Worm (Caenorhabditis elegans) whole organism, L1 larva: ENCODE measurements around the gene glb-29.

Experiments used
- aly-2 ChIP-seq: fragments of 150-350 bp; optimal IDR thresholded peaks from 2 replicates; lab custom pipeline; 2014; ENCODE audit warnings: missing biosample characterization, missing genetic modification characterization
- dpl-1 ChIP-seq, 3 experiments: fragments of 150-350 bp in 2 of 3; sonication (generic microtip) in 1 of 3; optimal IDR thresholded peaks; 2 replicates each; lab custom pipeline; 2014 to 2017; ENCODE audit warnings: missing biosample characterization in 3 of 3, missing genetic modification characterization in 3 of 3, missing genetic modification reagents in 3 of 3
- dsc-1 ChIP-seq: sonication (generic microtip); optimal IDR thresholded peaks from 2 replicates; lab custom pipeline; 2016; ENCODE audit warnings: mild to moderate bottlenecking, missing genetic modification characterization, missing compliant biosample characterization
- egl-27 ChIP-seq, 2 experiments: fragments of 150-350 bp in 1 of 2; sonication (generic microtip); optimal IDR thresholded peaks; 3 replicates each; lab custom pipeline; 2017 to 2018; ENCODE audit warnings: missing biosample characterization in 2 of 2, missing genetic modification characterization in 2 of 2, missing genetic modification reagents in 2 of 2
- jun-1 ChIP-seq: fragments of 150-350 bp; optimal IDR thresholded peaks from 2 replicates; lab custom pipeline; 2014; ENCODE audit warnings: missing biosample characterization, missing genetic modification reagents, missing genetic modification characterization
- nhr-20 ChIP-seq: sonication (generic microtip); optimal IDR thresholded peaks from 2 replicates; lab custom pipeline; 2016; ENCODE audit warnings: mild to moderate bottlenecking, missing genetic modification characterization, missing compliant biosample characterization
- nhr-76 ChIP-seq: sonication (generic microtip); optimal IDR thresholded peaks from 2 replicates; lab custom pipeline; 2017; ENCODE audit warnings: missing biosample characterization, missing genetic modification characterization
- nhr-77 ChIP-seq: fragments of 150-350 bp; optimal IDR thresholded peaks from 2 replicates; lab custom pipeline; 2014; ENCODE audit warnings: missing biosample characterization, missing genetic modification characterization
- nhr-90 ChIP-seq: sonication (generic microtip); optimal IDR thresholded peaks from 2 replicates; lab custom pipeline; 2016; ENCODE audit warnings: mild to moderate bottlenecking, missing genetic modification characterization, missing compliant biosample characterization; ENCODE audit not compliant: poor library complexity
- pax-3 ChIP-seq: fragments of 200-800 bp; sonication (Bioruptor generic); optimal IDR thresholded peaks from 2 replicates; lab custom pipeline; 2018; ENCODE audit warnings: mild to moderate bottlenecking, missing genetic modification characterization, moderate library complexity, missing compliant biosample characterization
- pqm-1 ChIP-seq: sonication (generic microtip); optimal IDR thresholded peaks from 3 replicates; lab custom pipeline; 2017; ENCODE audit warnings: missing biosample characterization, missing genetic modification characterization
- rnt-1 ChIP-seq: sonication (generic microtip); optimal IDR thresholded peaks from 2 replicates; lab custom pipeline; 2016; ENCODE audit warnings: mild to moderate bottlenecking, missing genetic modification characterization, moderate library complexity, missing compliant biosample characterization
- snpc-4 ChIP-seq: fragments of 150-350 bp; optimal IDR thresholded peaks from 2 replicates; lab custom pipeline; 2014; ENCODE audit warnings: missing biosample characterization, missing genetic modification characterization
- unc-130 ChIP-seq: fragments of 150-350 bp; optimal IDR thresholded peaks from 2 replicates; lab custom pipeline; 2017; ENCODE audit warnings: missing biosample characterization, missing genetic modification characterization, inconsistent platforms

DNA sequence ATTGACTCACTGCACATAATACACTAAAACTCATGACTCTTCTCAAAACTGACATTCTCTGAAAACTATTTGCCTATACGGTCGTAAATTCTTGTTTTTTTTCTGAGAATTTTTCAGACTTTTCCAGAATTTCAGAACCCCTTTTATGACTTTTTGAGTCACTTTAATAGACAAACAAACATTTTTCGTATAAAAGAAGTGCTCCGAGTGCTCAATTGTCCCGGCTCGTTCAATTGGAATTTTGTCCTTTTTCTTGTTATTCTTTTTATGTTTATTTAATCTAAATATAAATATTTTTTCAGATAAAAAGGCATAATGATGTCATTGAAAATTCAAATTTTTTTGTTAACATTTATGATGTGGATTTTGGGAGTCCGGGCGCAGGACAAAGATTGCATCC, 10.0 kb upstream of the glb-29 start, which contains the start of gene Y17G7B.23:
- TF ChIP-seq rnt-1 (tag; lab: Kevin White, UChicago): no peak
- TF ChIP-seq nhr-90 (tag; lab: Kevin White, UChicago): no peak
- no peak for TF ChIP-seq nhr-77 (tag; lab: Kevin White, UChicago)
- TF ChIP-seq pax-3 (tag; lab: Kevin White, UChicago): no peak
- TF ChIP-seq dpl-1 (GFP tag; optimal IDR thresholded peaks at IDR 0.05; lab: Kevin White, UChicago): no peak
- no peak for TF ChIP-seq aly-2
- no peak for TF ChIP-seq nhr-76 (tag; lab: Kevin White, UChicago)
- no peak for TF ChIP-seq egl-27 (tag; optimal IDR thresholded peaks at IDR 0.05; lab: Kevin White, UChicago)
- no peak for TF ChIP-seq jun-1 (tag; lab: Kevin White, UChicago)
- no peak for TF ChIP-seq pqm-1 (tag; lab: Kevin White, UChicago)
- TF ChIP-seq unc-130 (tag; lab: Kevin White, UChicago): no peak
- TF ChIP-seq snpc-4 (tag; lab: Kevin White, UChicago): no peak
- TF ChIP-seq nhr-20: no peak
- no peak for TF ChIP-seq dsc-1
